Fruit fly (Drosophila melanogaster): Measurements from ENCODE around the gene zuc.

zuc gene

DNA sequence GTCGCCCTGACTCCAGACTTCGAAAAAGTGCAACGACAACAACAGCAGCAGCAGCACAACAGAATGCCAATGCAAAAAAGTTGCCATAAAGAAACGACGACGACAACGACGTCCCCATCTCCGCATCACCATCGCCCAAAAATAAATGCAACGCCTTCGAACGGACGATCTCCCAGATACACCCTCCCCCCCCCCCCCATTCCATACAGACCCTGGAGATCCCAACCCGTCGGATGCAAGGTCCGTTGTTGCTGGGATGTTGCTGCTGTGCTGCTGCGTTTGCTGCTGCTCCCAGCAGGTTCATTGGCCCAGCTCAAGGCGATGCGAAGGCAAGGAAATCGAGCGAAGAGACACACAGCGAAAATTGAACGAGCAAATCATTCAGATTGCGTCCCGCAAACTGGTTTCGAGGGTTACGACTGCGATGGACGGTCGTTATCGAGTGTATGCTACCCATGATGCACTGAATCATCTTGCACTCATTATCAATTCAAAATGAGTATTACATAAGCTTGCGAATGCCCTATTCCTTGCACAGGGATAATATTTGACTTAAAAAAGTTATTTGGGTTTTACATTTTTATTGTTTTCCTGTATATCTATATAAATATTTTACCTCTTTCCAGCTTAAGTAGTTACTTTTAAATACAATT is 24.2 kb upstream of the zuc start:
- TF ChIP-seq CG6276 (GFP tag; optimal IDR thresholded peaks at IDR 0.05) (peak; percentile 39), eg (GFP tag; IDR thresholded peaks at IDR 0.05) (0 out of 3 replicates have a peak, but pooled peaks have one; percentile 15), lz (GFP tag; optimal IDR thresholded peaks at IDR 0.05) (no peak), CG32006 (GFP tag; optimal IDR thresholded peaks at IDR 0.05) (no peak), spab (GFP tag; optimal IDR thresholded peaks at IDR 0.05) (peak; percentile 62), cyc (GFP tag; optimal IDR thresholded peaks at IDR 0.05) (no peak), CG15336 (GFP tag; IDR thresholded peaks at IDR 0.05) (no peak), CG7368 (GFP tag; optimal IDR thresholded peaks at IDR 0.05) (no peak), acj6 (GFP tag; optimal IDR thresholded peaks at IDR 0.05) (no peak), Sox14 (GFP tag; optimal IDR thresholded peaks at IDR 0.05) (peak; percentile 45), Eip78C (GFP tag) (peak; percentile 21), CG11294 (GFP tag; IDR thresholded peaks at IDR 0.05) (no peak), CG6808 (GFP tag; optimal IDR thresholded peaks at IDR 0.05) (peak; percentile 81), Gug (GFP tag; IDR thresholded peaks at IDR 0.05) (no peak), net (GFP tag; optimal IDR thresholded peaks at IDR 0.05) (no peak), CG10631 (GFP tag; optimal IDR thresholded peaks at IDR 0.05) (peak; percentile 41), CG6854 (GFP tag; optimal IDR thresholded peaks at IDR 0.05) (peak; percentile 81), dsx (GFP tag; optimal IDR thresholded peaks at IDR 0.05; ENCODE audit: poor library complexity, severe bottlenecking) (peak; percentile 98), CG1621 (tag; optimal IDR thresholded peaks at IDR 0.05) (peak; percentile 72), CG11902 (GFP tag; optimal IDR thresholded peaks at IDR 0.05) (no peak), CG16779 (tag; optimal IDR thresholded peaks at IDR 0.05) (no peak), CG9139 (GFP tag; optimal IDR thresholded peaks at IDR 0.05) (peak; percentile 80), ss (GFP tag; optimal IDR thresholded peaks at IDR 0.05) (peak; percentile 80 to 84), CG31627 (GFP tag; optimal IDR thresholded peaks at IDR 0.05) (no peak), Smox (GFP tag; optimal IDR thresholded peaks at IDR 0.05) (no peak), CG8119 (GFP tag; IDR thresholded peaks at IDR 0.05) (peak; percentile 30; the same call in 1 of the 3 replicates), Eip75B (GFP tag; optimal IDR thresholded peaks at IDR 0.05) (peak; percentile 67), salr (GFP tag; optimal IDR thresholded peaks at IDR 0.05) (peak in 1 of 2 experiments; percentile 17), fkh (GFP tag; optimal IDR thresholded peaks at IDR 0.05) (no peak), Hr39 (GFP tag; optimal IDR thresholded peaks at IDR 0.05) (no peak), OdsH (GFP tag; optimal IDR thresholded peaks at IDR 0.05) (no peak), Blimp-1 (GFP tag; optimal IDR thresholded peaks at IDR 0.05) (peak; percentile 59), achi (GFP tag; optimal IDR thresholded peaks at IDR 0.05) (no peak), Sox15 (GFP tag; optimal IDR thresholded peaks at IDR 0.05) (no peak), CG3919 (GFP tag; optimal IDR thresholded peaks at IDR 0.05) (peak; percentile 71), fd85E (GFP tag; optimal IDR thresholded peaks at IDR 0.05) (no peak), Lpt (GFP tag; optimal IDR thresholded peaks at IDR 0.05) (peak; percentile 78), Hr38 (GFP tag; optimal IDR thresholded peaks at IDR 0.05) (no peak), CG8632 (GFP tag; optimal IDR thresholded peaks at IDR 0.05) (no peak), topi (GFP tag; optimal IDR thresholded peaks at IDR 0.05) (no peak), CG6163 (GFP tag; IDR thresholded peaks at IDR 0.05) (peak; percentile 65; the same call in 2 of the 3 replicates), pdm3 (GFP tag; optimal IDR thresholded peaks at IDR 0.05) (no peak), CG4318 (GFP tag; optimal IDR thresholded peaks at IDR 0.05) (no peak), CG6792 (GFP tag; optimal IDR thresholded peaks at IDR 0.05) (peak; percentile 25), Eip93F (GFP tag; optimal IDR thresholded peaks at IDR 0.05) (no peak), CG11762 (GFP tag; optimal IDR thresholded peaks at IDR 0.05; ENCODE audit: insufficient read depth) (no peak), Ets96B (tag; optimal IDR thresholded peaks at IDR 0.05) (peak; percentile 37), fd59A (GFP tag; optimal IDR thresholded peaks at IDR 0.05) (no peak), CG10669 (GFP tag; optimal IDR thresholded peaks at IDR 0.05) (peak; percentile 46), CG34406 (GFP tag; optimal IDR thresholded peaks at IDR 0.05) (no peak), esn (GFP tag; optimal IDR thresholded peaks at IDR 0.05) (no peak)

All from whole organism, prepupa.